Worm (Caenorhabditis elegans) whole organism, late embryonic: ENCODE data around the gene M05D6.9.

Experiments used
- C08G9.2 ChIP-seq: sonication (generic microtip); optimal IDR thresholded peaks from 2 replicates; lab custom pipeline; 2016; ENCODE audit warnings: mild to moderate bottlenecking, missing genetic modification characterization, moderate library complexity, missing compliant biosample characterization
- F13H6.1 ChIP-seq: sonication (generic microtip); optimal IDR thresholded peaks from 2 replicates; lab custom pipeline; 2016; ENCODE audit warnings: missing genetic modification characterization, missing compliant biosample characterization
- K02D7.2 ChIP-seq: sonication (generic microtip); optimal IDR thresholded peaks from 2 replicates; lab custom pipeline; 2017; ENCODE audit warnings: mild to moderate bottlenecking, missing genetic modification characterization, missing compliant biosample characterization
- K09A11.1 ChIP-seq: sonication (generic microtip); optimal IDR thresholded peaks from 2 replicates; lab custom pipeline; 2017; ENCODE audit warnings: antibody characterized with exemption, mild to moderate bottlenecking, missing genetic modification characterization, missing compliant biosample characterization; ENCODE audit not compliant: insufficient read depth
- T23F11.4 ChIP-seq: fragments of 200-800 bp; sonication (Bioruptor generic); optimal IDR thresholded peaks from 2 replicates; lab custom pipeline; 2018; ENCODE audit warnings: mild to moderate bottlenecking, missing genetic modification characterization, missing compliant biosample characterization
- ama-1 ChIP-seq: fragments of 150-350 bp; optimal IDR thresholded peaks from 2 replicates; lab custom pipeline; 2014
- ceh-14 ChIP-seq: sonication (generic microtip); optimal IDR thresholded peaks from 2 replicates; lab custom pipeline; 2016; ENCODE audit warnings: missing genotype, missing genetic modification characterization, missing compliant biosample characterization
- ceh-19 ChIP-seq: fragments of 200-800 bp; sonication (Bioruptor generic); optimal IDR thresholded peaks from 2 replicates; lab custom pipeline; 2018; ENCODE audit warnings: mild to moderate bottlenecking, missing genetic modification characterization, missing compliant biosample characterization
- ceh-2 ChIP-seq: sonication (generic microtip); optimal IDR thresholded peaks from 2 replicates; lab custom pipeline; 2016; ENCODE audit warnings: missing genotype, missing genetic modification characterization, missing compliant biosample characterization
- ceh-22 ChIP-seq: sonication (generic microtip); optimal IDR thresholded peaks from 2 replicates; lab custom pipeline; 2017; ENCODE audit warnings: missing biosample characterization, missing genetic modification characterization
- ceh-30 ChIP-seq: fragments of 150-350 bp; optimal IDR thresholded peaks from 2 replicates; lab custom pipeline; 2014; ENCODE audit warnings: missing biosample characterization, missing genetic modification characterization
- ceh-34 ChIP-seq: sonication (generic microtip); optimal IDR thresholded peaks from 2 replicates; lab custom pipeline; 2016; ENCODE audit warnings: mild to moderate bottlenecking, missing genetic modification characterization, missing compliant biosample characterization
- ceh-45 ChIP-seq: fragments of 200-800 bp; sonication (Bioruptor generic); IDR thresholded peaks from 2 replicates; pipeline ENCODE4 v1.3.6; 2022; ENCODE audit warnings: missing genetic modification reagents, missing genetic modification characterization, missing compliant biosample characterization
- ceh-48 ChIP-seq: sonication (generic microtip); optimal IDR thresholded peaks from 2 replicates; lab custom pipeline; 2016; ENCODE audit warnings: missing genetic modification characterization, inconsistent platforms, missing compliant biosample characterization
- ceh-6 ChIP-seq: fragments of 200-800 bp; sonication (Bioruptor generic); optimal IDR thresholded peaks from 2 replicates; lab custom pipeline; 2018; ENCODE audit warnings: mild to moderate bottlenecking, missing genetic modification characterization, missing compliant biosample characterization
- ceh-9 ChIP-seq: sonication (generic microtip); optimal IDR thresholded peaks from 2 replicates; lab custom pipeline; 2016; ENCODE audit warnings: mild to moderate bottlenecking, missing genetic modification characterization, inconsistent platforms, missing compliant biosample characterization
- dve-1 ChIP-seq: sonication (generic microtip); optimal IDR thresholded peaks from 2 replicates; lab custom pipeline; 2017; ENCODE audit warnings: antibody characterized with exemption, mild to moderate bottlenecking, missing genetic modification characterization, missing compliant biosample characterization
- elt-4 ChIP-seq: sonication (generic microtip); optimal IDR thresholded peaks from 2 replicates; lab custom pipeline; 2016; ENCODE audit warnings: missing genetic modification characterization, missing compliant biosample characterization
- eyg-1 ChIP-seq: sonication (generic microtip); optimal IDR thresholded peaks from 2 replicates; lab custom pipeline; 2016; ENCODE audit warnings: missing genotype, missing genetic modification characterization, missing compliant biosample characterization
- fax-1 ChIP-seq: sonication (generic microtip); optimal IDR thresholded peaks from 2 replicates; lab custom pipeline; 2016; ENCODE audit warnings: missing genotype, missing genetic modification characterization, missing compliant biosample characterization
- fkh-6 ChIP-seq: sonication (generic microtip); optimal IDR thresholded peaks from 2 replicates; lab custom pipeline; 2016; ENCODE audit warnings: missing genetic modification characterization, missing compliant biosample characterization
- gmeb-2 ChIP-seq: sonication (generic microtip); optimal IDR thresholded peaks from 2 replicates; lab custom pipeline; 2016; ENCODE audit warnings: missing genetic modification characterization, inconsistent platforms, missing compliant biosample characterization
- hlh-13 ChIP-seq: fragments of 200-800 bp; sonication (Bioruptor generic); optimal IDR thresholded peaks from 2 replicates; lab custom pipeline; 2018; ENCODE audit warnings: mild to moderate bottlenecking, missing genetic modification characterization, missing compliant biosample characterization
- hlh-6 ChIP-seq: sonication (generic microtip); optimal IDR thresholded peaks from 2 replicates; lab custom pipeline; 2016; ENCODE audit warnings: missing genotype, missing genetic modification characterization, missing compliant biosample characterization
- hlh-8 ChIP-seq: sonication (generic microtip); optimal IDR thresholded peaks from 2 replicates; lab custom pipeline; 2016; ENCODE audit warnings: missing genotype, missing genetic modification characterization, missing compliant biosample characterization
- lim-6 ChIP-seq: sonication (generic microtip); optimal IDR thresholded peaks from 2 replicates; lab custom pipeline; 2016; ENCODE audit warnings: missing genetic modification characterization, missing compliant biosample characterization
- npax-4 ChIP-seq: sonication (generic microtip); optimal IDR thresholded peaks from 2 replicates; lab custom pipeline; 2016; ENCODE audit warnings: missing genetic modification characterization, missing compliant biosample characterization
- pag-3 ChIP-seq: sonication (generic microtip); optimal IDR thresholded peaks from 2 replicates; lab custom pipeline; 2016; ENCODE audit warnings: missing compliant biosample characterization, missing genetic modification characterization, borderline replicate concordance
- pat-9 ChIP-seq: fragments of 200-800 bp; sonication (Bioruptor generic); optimal IDR thresholded peaks from 2 replicates; lab custom pipeline; 2018; ENCODE audit warnings: mild to moderate bottlenecking, missing genetic modification characterization, moderate library complexity, missing compliant biosample characterization
- pros-1 ChIP-seq: fragments of 150-350 bp; optimal IDR thresholded peaks from 2 replicates; lab custom pipeline; 2014; ENCODE audit warnings: missing biosample characterization, missing genetic modification reagents, missing genetic modification characterization
- rnt-1 ChIP-seq: sonication (generic microtip); optimal IDR thresholded peaks from 2 replicates; lab custom pipeline; 2016; ENCODE audit warnings: missing genetic modification characterization, missing compliant biosample characterization
- sox-2 ChIP-seq: fragments of 200-800 bp; sonication (Bioruptor generic); IDR thresholded peaks from 2 replicates; pipeline ENCODE4 v1.3.6; 2022; ENCODE audit warnings: missing genetic modification reagents, missing genetic modification characterization, missing compliant biosample characterization
- sox-4 ChIP-seq: sonication (generic microtip); optimal IDR thresholded peaks from 2 replicates; lab custom pipeline; 2017; ENCODE audit warnings: mild to moderate bottlenecking, missing genetic modification characterization, inconsistent platforms, missing compliant biosample characterization
- syd-9 ChIP-seq: sonication (generic microtip); optimal IDR thresholded peaks from 2 replicates; lab custom pipeline; 2016; ENCODE audit warnings: mild to moderate bottlenecking, missing genetic modification characterization, moderate library complexity, missing compliant biosample characterization
- tbx-7 ChIP-seq: sonication (generic microtip); optimal IDR thresholded peaks from 2 replicates; lab custom pipeline; 2016; ENCODE audit warnings: missing genotype, missing genetic modification characterization, missing compliant biosample characterization
- unc-3 ChIP-seq, 2 experiments: fragments of 200-800 bp in 1 of 2; sonication (Bioruptor generic) in 1 of 2; sonication (generic microtip) in 1 of 2; conservative IDR thresholded peaks in 1 of 2; optimal IDR thresholded peaks in 1 of 2; 2 replicates each; pipeline versions ENCODE4 v1.3.6 to Lab custom; 2016 to 2022; ENCODE audit warnings: missing compliant biosample characterization in 2 of 2, missing genetic modification characterization in 2 of 2, missing genetic modification reagents in 1 of 2
- unc-55 ChIP-seq: sonication (generic microtip); optimal IDR thresholded peaks from 2 replicates; lab custom pipeline; 2017; ENCODE audit warnings: missing biosample characterization, missing genetic modification reagents, missing genetic modification characterization
- zip-5 ChIP-seq: sonication (generic microtip); optimal IDR thresholded peaks from 2 replicates; lab custom pipeline; 2016; ENCODE audit warnings: missing genetic modification characterization, missing compliant biosample characterization

M05D6.9 gene

DNA sequence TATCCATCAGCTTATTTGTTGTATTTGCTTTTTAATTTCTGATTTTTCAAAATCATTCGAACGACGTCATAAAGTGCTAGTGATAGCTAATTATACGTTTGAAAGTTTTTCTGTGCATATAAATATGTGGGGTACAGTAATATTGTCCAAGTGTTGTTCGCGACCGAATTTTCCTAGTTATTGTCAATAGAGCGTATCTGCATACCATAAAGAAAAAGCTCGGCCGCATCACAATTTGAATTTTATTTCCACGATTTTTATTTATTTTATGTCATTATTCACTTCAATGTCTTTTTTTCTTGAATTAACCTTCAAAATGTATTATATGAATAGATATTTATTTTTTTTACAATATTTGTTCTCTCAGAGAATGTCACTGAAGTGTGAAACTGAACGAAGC lies 22.7 kb downstream of the M05D6.9 start, which contains the start of gene rnh-2 (continued):
- TF ChIP-seq lim-6 (tag; lab: Kevin White, UChicago) (peak; percentile 25), fkh-6 (tag; lab: Kevin White, UChicago) (no peak), ceh-2 (tag; lab: Kevin White, UChicago) (peak; percentile 80), unc-55 (no peak), hlh-8 (tag; lab: Kevin White, UChicago) (peak; percentile 37), syd-9 (tag; lab: Kevin White, UChicago) (no peak), hlh-13 (GFP tag; lab: Kevin White, UChicago) (no peak), sox-4 (tag; lab: Kevin White, UChicago) (no peak), ceh-19 (no peak), sox-2 (GFP tag; lab: Robert Waterston, UW) (no peak), npax-4 (tag; lab: Kevin White, UChicago) (no peak), ceh-22 (no peak), pag-3 (tag; lab: Kevin White, UChicago) (no peak), fax-1 (tag; lab: Kevin White, UChicago) (no peak), C08G9.2 (peak; percentile 74), K02D7.2 (tag; lab: Kevin White, UChicago) (no peak), eyg-1 (tag; lab: Kevin White, UChicago) (no peak), ceh-14 (tag; lab: Kevin White, UChicago) (peak; percentile 39), hlh-6 (tag; lab: Kevin White, UChicago) (no peak), zip-5 (tag; lab: Kevin White, UChicago) (peak; percentile 56), ceh-30 (tag; lab: Kevin White, UChicago) (no peak)
- TF ChIP-seq, all 69 proteins: peak for 15

ce11 chrII:8518210-8518609 lies 24.1 kb downstream of the M05D6.9 start, which contains the start of gene T13H5.8:
TSS of gene T13H5.8 (plus strand) at chrII:8518510.
- TF ChIP-seq dve-1 (tag; lab: Kevin White, UChicago) (no peak), gmeb-2 (tag; lab: Kevin White, UChicago) (no peak), unc-3 (GFP tag; conservative IDR thresholded peaks at IDR 0.05; lab: Robert Waterston, UW) (no peak), unc-3 (tag; optimal IDR thresholded peaks at IDR 0.05; lab: Kevin White, UChicago) (no peak), tbx-7 (tag; lab: Kevin White, UChicago) (no peak), K09A11.1 (tag; lab: Kevin White, UChicago) (no peak), ceh-14 (tag; lab: Kevin White, UChicago) (no peak), ceh-9 (tag; lab: Kevin White, UChicago) (no peak), pros-1 (no peak), ceh-30 (tag; lab: Kevin White, UChicago) (no peak), ceh-48 (tag; lab: Kevin White, UChicago) (no peak), T23F11.4 (no peak)
- TF ChIP-seq, all 69 proteins: peak for 0

DNA sequence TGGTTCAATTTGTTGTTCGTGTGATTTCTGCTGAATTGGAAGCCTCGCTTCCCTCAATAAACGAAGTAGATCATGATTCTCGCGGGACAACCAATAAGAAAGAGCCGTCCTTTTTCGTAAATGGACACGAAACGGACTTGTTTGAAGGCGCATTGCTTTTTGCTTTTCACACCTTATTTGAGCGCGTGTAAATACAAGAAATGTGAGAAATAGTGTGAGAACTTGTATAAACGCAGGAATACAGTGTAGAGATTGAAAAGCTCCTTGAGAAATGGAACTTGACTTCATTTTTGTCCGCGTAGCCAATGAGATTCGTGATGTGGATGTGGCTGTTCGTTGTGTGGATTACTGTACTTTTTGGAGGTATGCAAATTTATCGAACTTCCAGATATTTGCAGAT lies 26.5 kb downstream of the M05D6.9 start, which contains the start of gene cht-2:
TSS of gene cht-2 (plus strand) at position 301 of the 400 bp plus-strand sequence.
- TF ChIP-seq unc-55 (no peak), ceh-45 (GFP tag; lab: Robert Waterston, UW) (no peak), fkh-6 (tag; lab: Kevin White, UChicago) (no peak), ceh-34 (no peak), F13H6.1 (tag; lab: Kevin White, UChicago) (no peak), hlh-6 (tag; lab: Kevin White, UChicago) (no peak)

ce11 chrII:8525133-8525736 lies 31.2 kb downstream of the M05D6.9 start, which contains the start of the genes prp-9 and mrps-18B:
TSS of gene prp-9 (minus strand) at chrII:8525396.
TSS of gene mrps-18B (plus strand) at chrII:8525681.
- TF ChIP-seq rnt-1 (tag; lab: Kevin White, UChicago) (no peak), hlh-8 (tag; lab: Kevin White, UChicago) (no peak), pat-9 (tag; lab: Kevin White, UChicago) (no peak), sox-4 (tag; lab: Kevin White, UChicago) (no peak), elt-4 (tag; lab: Kevin White, UChicago) (no peak), sox-2 (GFP tag; lab: Robert Waterston, UW) (no peak), hlh-6 (tag; lab: Kevin White, UChicago) (no peak), fax-1 (tag; lab: Kevin White, UChicago) (no peak), ceh-6 (no peak), K02D7.2 (tag; lab: Kevin White, UChicago) (no peak), ceh-34 (no peak), unc-3 (GFP tag; conservative IDR thresholded peaks at IDR 0.05; lab: Robert Waterston, UW) (no peak), unc-3 (tag; optimal IDR thresholded peaks at IDR 0.05; lab: Kevin White, UChicago) (no peak), ama-1 (lab: Kevin White, UChicago) (no peak), pros-1 (no peak), fkh-6 (tag; lab: Kevin White, UChicago) (no peak)
